Fruit fly (Drosophila melanogaster) whole organism, embryonic: ENCODE measurements around the gene CG1840.

ENCODE experiments used
- B-H2 ChIP-seq: fragments of 200-800 bp; sonication (Bioruptor generic); optimal IDR thresholded peaks from 2 replicates; lab custom pipeline; 2018; ENCODE audit warnings: missing biosample characterization, mild to moderate bottlenecking, missing genetic modification characterization
- CG10274 ChIP-seq: fragments of 200-800 bp; sonication (Bioruptor generic); optimal IDR thresholded peaks from 3 replicates; lab custom pipeline; 2017; ENCODE audit warnings: missing biosample characterization, mild to moderate bottlenecking, missing genetic modification characterization
- CG12104 ChIP-seq: fragments of 200-800 bp; sonication (Bioruptor generic); optimal IDR thresholded peaks from 3 replicates; lab custom pipeline; 2016; ENCODE audit warnings: missing biosample characterization, missing genetic modification characterization
- CG13123 ChIP-seq: fragments of 200-800 bp; sonication (Bioruptor generic); optimal IDR thresholded peaks from 2 replicates; lab custom pipeline; 2016; ENCODE audit warnings: missing biosample characterization, missing genetic modification characterization
- CG13287 ChIP-seq: fragments of 200-800 bp; sonication (Bioruptor generic); IDR thresholded peaks from 2 replicates; pipeline ENCODE4 v1.3.6; 2022; ENCODE audit warnings: missing biosample characterization, missing genetic modification characterization; ENCODE audit not compliant: partially characterized antibody
- CG13424 ChIP-seq: fragments of 200-800 bp; sonication (Bioruptor generic); optimal IDR thresholded peaks from 2 replicates; lab custom pipeline; 2019; ENCODE audit warnings: missing biosample characterization, mild to moderate bottlenecking, missing genetic modification characterization, moderate library complexity
- CG1602 ChIP-seq: fragments of 200-800 bp; sonication (Bioruptor generic); optimal IDR thresholded peaks from 3 replicates; lab custom pipeline; 2016; ENCODE audit warnings: missing biosample characterization, missing genetic modification characterization
- CG16813 ChIP-seq: fragments of 200-800 bp; sonication (Bioruptor generic); IDR thresholded peaks from 3 replicates; pipeline ENCODE4 v1.3.6; 2022; ENCODE audit warnings: missing biosample characterization, missing genetic modification characterization; ENCODE audit not compliant: partially characterized antibody
- CG17186 ChIP-seq: fragments of 200-800 bp; sonication (Bioruptor generic); optimal IDR thresholded peaks from 3 replicates; lab custom pipeline; 2017; ENCODE audit warnings: missing biosample characterization, missing genetic modification reagents, missing genetic modification characterization
- CG18599 ChIP-seq: fragments of 200-800 bp; sonication (Bioruptor generic); optimal IDR thresholded peaks from 3 replicates; lab custom pipeline; 2017; ENCODE audit warnings: missing biosample characterization, missing genetic modification characterization, mild to moderate bottlenecking, moderate library complexity, missing genetic modification reagents
- CG32767 ChIP-seq: fragments of 200-800 bp; sonication (Bioruptor generic); IDR thresholded peaks from 2 replicates; pipeline ENCODE4 v1.3.6; 2022; ENCODE audit warnings: missing biosample characterization, missing genetic modification characterization
- CG3407 ChIP-seq: fragments of 200-800 bp; sonication (Bioruptor generic); optimal IDR thresholded peaks from 2 replicates; lab custom pipeline; 2018; ENCODE audit warnings: missing biosample characterization, mild to moderate bottlenecking, missing genetic modification characterization
- CG3995 ChIP-seq: fragments of 200-800 bp; sonication (Bioruptor generic); optimal IDR thresholded peaks from 3 replicates; lab custom pipeline; 2016; ENCODE audit warnings: missing biosample characterization, missing genetic modification characterization
- CG4360 ChIP-seq: fragments of 200-800 bp; sonication (Bioruptor generic); IDR thresholded peaks from 2 replicates; pipeline ENCODE4 v1.3.6; 2022; ENCODE audit warnings: missing biosample characterization, missing genetic modification characterization
- CG6654 ChIP-seq: fragments of 200-800 bp; sonication (Bioruptor generic); optimal IDR thresholded peaks from 2 replicates; lab custom pipeline; 2017; ENCODE audit warnings: missing biosample characterization, mild to moderate bottlenecking, missing genetic modification characterization
- CG6683 ChIP-seq: fragments of 200-800 bp; sonication (Bioruptor generic); optimal IDR thresholded peaks from 2 replicates; lab custom pipeline; 2017; ENCODE audit warnings: missing biosample characterization, mild to moderate bottlenecking, missing genetic modification characterization, missing genetic modification reagents
- CG6854 ChIP-seq: fragments of 200-800 bp; sonication (Bioruptor generic); optimal IDR thresholded peaks from 3 replicates; lab custom pipeline; 2017; ENCODE audit warnings: missing biosample characterization, mild to moderate bottlenecking, missing genetic modification characterization
- CG7745 ChIP-seq: fragments of 200-800 bp; sonication (Bioruptor generic); optimal IDR thresholded peaks from 2 replicates; lab custom pipeline; 2018; ENCODE audit warnings: missing biosample characterization, mild to moderate bottlenecking, missing genetic modification characterization, moderate library complexity
- CG8388 ChIP-seq: fragments of 200-800 bp; sonication (Bioruptor generic); optimal IDR thresholded peaks from 2 replicates; lab custom pipeline; 2019; ENCODE audit warnings: missing biosample characterization, mild to moderate bottlenecking, missing genetic modification characterization, moderate library complexity
- CG9797 ChIP-seq: fragments of 200-800 bp; sonication (Bioruptor generic); optimal IDR thresholded peaks from 3 replicates; lab custom pipeline; 2018; ENCODE audit warnings: missing biosample characterization, mild to moderate bottlenecking, missing genetic modification characterization
- Camta ChIP-seq: fragments of 200-800 bp; sonication (Bioruptor generic); optimal IDR thresholded peaks from 2 replicates; lab custom pipeline; 2016; ENCODE audit warnings: missing biosample characterization, missing genetic modification characterization
- Dad ChIP-seq: fragments of 200-800 bp; sonication (Bioruptor generic); optimal IDR thresholded peaks from 3 replicates; lab custom pipeline; 2016; ENCODE audit warnings: missing biosample characterization, missing genetic modification characterization
- Doc3 ChIP-seq: fragments of 200-800 bp; sonication (Bioruptor generic); IDR thresholded peaks from 3 replicates; pipeline ENCODE4 v1.3.6; 2022; ENCODE audit warnings: missing biosample characterization, missing genetic modification characterization; ENCODE audit not compliant: partially characterized antibody
- HLH54F ChIP-seq: fragments of 200-800 bp; sonication (Bioruptor generic); optimal IDR thresholded peaks from 3 replicates; lab custom pipeline; 2016; ENCODE audit warnings: missing biosample characterization, missing genetic modification characterization
- Hr3 ChIP-seq: fragments of 200-800 bp; sonication (Bioruptor generic); optimal IDR thresholded peaks from 3 replicates; lab custom pipeline; 2016; ENCODE audit warnings: missing biosample characterization, missing genetic modification characterization
- Mrtf ChIP-seq: fragments of 200-800 bp; sonication (Bioruptor generic); IDR thresholded peaks from 3 replicates; pipeline ENCODE4 v1.3.6; 2022; ENCODE audit warnings: missing biosample characterization, missing genetic modification characterization
- Myb ChIP-seq: fragments of 200-800 bp; sonication (Bioruptor generic); optimal IDR thresholded peaks from 2 replicates; lab custom pipeline; 2016; ENCODE audit warnings: missing biosample characterization, missing genetic modification characterization
- Oli ChIP-seq: fragments of 200-800 bp; sonication (Bioruptor generic); optimal IDR thresholded peaks from 2 replicates; lab custom pipeline; 2018; ENCODE audit warnings: missing biosample characterization, mild to moderate bottlenecking, missing genetic modification characterization, moderate library complexity
- Sin3A ChIP-seq: fragments of >200 bp; optimal IDR thresholded peaks from 2 replicates; lab custom pipeline; 2018
- Sry-β ChIP-seq: fragments of 200-800 bp; sonication (Bioruptor generic); optimal IDR thresholded peaks from 2 replicates; lab custom pipeline; 2018; ENCODE audit warnings: missing biosample characterization, mild to moderate bottlenecking, missing genetic modification characterization, moderate library complexity
- Usf ChIP-seq: fragments of 200-800 bp; sonication (Bioruptor generic); optimal IDR thresholded peaks from 2 replicates; lab custom pipeline; 2017; ENCODE audit warnings: missing genotype, missing biosample characterization, missing genetic modification characterization
- ac ChIP-seq: fragments of 200-800 bp; sonication (Bioruptor generic); optimal IDR thresholded peaks from 3 replicates; lab custom pipeline; 2017; ENCODE audit warnings: missing biosample characterization, mild to moderate bottlenecking, missing genetic modification characterization
- ato ChIP-seq: fragments of 200-800 bp; sonication (Bioruptor generic); IDR thresholded peaks from 2 replicates; pipeline ENCODE4 v1.3.6; 2022; ENCODE audit warnings: missing biosample characterization, missing genetic modification characterization; ENCODE audit not compliant: partially characterized antibody
- cg ChIP-seq: fragments of 200-800 bp; sonication (Bioruptor generic); optimal IDR thresholded peaks from 3 replicates; lab custom pipeline; 2019; ENCODE audit warnings: missing biosample characterization, mild to moderate bottlenecking, missing genetic modification characterization, moderate library complexity
- danr ChIP-seq: fragments of 200-800 bp; sonication (Bioruptor generic); IDR thresholded peaks from 2 replicates; pipeline ENCODE4 v1.3.6; 2022; ENCODE audit warnings: missing biosample characterization, missing genetic modification characterization
- dysf ChIP-seq: fragments of 200-800 bp; sonication (Bioruptor generic); IDR thresholded peaks from 3 replicates; pipeline ENCODE4 v1.3.6; 2022; ENCODE audit warnings: missing biosample characterization, missing genetic modification characterization
- fru ChIP-seq: fragments of >200 bp; optimal IDR thresholded peaks from 2 replicates; lab custom pipeline; 2017
- gcm ChIP-seq: fragments of 200-800 bp; sonication (Bioruptor generic); optimal IDR thresholded peaks from 2 replicates; lab custom pipeline; 2019; ENCODE audit warnings: missing biosample characterization, mild to moderate bottlenecking, missing genetic modification characterization, moderate library complexity
- jigr1 ChIP-seq: fragments of 200-800 bp; sonication (Bioruptor generic); IDR thresholded peaks from 3 replicates; pipeline ENCODE4 v1.3.6; 2022; ENCODE audit warnings: missing biosample characterization, missing genetic modification characterization
- kni ChIP-seq: fragments of 200-800 bp; sonication (Bioruptor generic); optimal IDR thresholded peaks from 3 replicates; lab custom pipeline; 2017; ENCODE audit warnings: mild to moderate bottlenecking, missing biosample characterization, missing genetic modification reagents, missing genetic modification characterization
- prd ChIP-seq, 3 experiments: fragments of >200 bp in 2 of 3; fragments of 200-800 bp in 1 of 3; sonication (Bioruptor generic) in 1 of 3; optimal IDR thresholded peaks in 2 of 3; IDR thresholded peaks in 1 of 3; 2 replicates in 2 of 3; 3 replicates in 1 of 3; pipeline versions ENCODE4 v1.3.6 to Lab custom; 2017 to 2022; ENCODE audit warnings: missing biosample characterization in 1 of 3, missing genetic modification characterization in 1 of 3
- ranshi ChIP-seq: fragments of 200-800 bp; sonication (Bioruptor generic); IDR thresholded peaks from 2 replicates; pipeline ENCODE4 v1.3.6; 2022; ENCODE audit warnings: missing biosample characterization, missing genetic modification characterization
- repo ChIP-seq: fragments of 200-800 bp; sonication (Bioruptor generic); optimal IDR thresholded peaks from 2 replicates; lab custom pipeline; 2016; ENCODE audit warnings: missing biosample characterization, missing genetic modification characterization
- row ChIP-seq: fragments of 200-800 bp; sonication (Bioruptor generic); IDR thresholded peaks from 3 replicates; pipeline ENCODE4 v1.3.6; 2022; ENCODE audit warnings: missing biosample characterization, missing genetic modification characterization
- run ChIP-seq: fragments of 200-800 bp; sonication (Bioruptor generic); optimal IDR thresholded peaks from 3 replicates; lab custom pipeline; 2018; ENCODE audit warnings: missing biosample characterization, mild to moderate bottlenecking, missing genetic modification characterization
- salm ChIP-seq: fragments of 200-800 bp; sonication (Bioruptor generic); optimal IDR thresholded peaks from 2 replicates; lab custom pipeline; 2018; ENCODE audit warnings: missing biosample characterization, mild to moderate bottlenecking, missing genetic modification characterization
- scrt ChIP-seq: fragments of 200-800 bp; sonication (Bioruptor generic); optimal IDR thresholded peaks from 2 replicates; lab custom pipeline; 2018; ENCODE audit warnings: missing biosample characterization, mild to moderate bottlenecking, missing genetic modification characterization, moderate library complexity
- sd ChIP-seq: fragments of 200-800 bp; sonication (Bioruptor generic); optimal IDR thresholded peaks from 3 replicates; lab custom pipeline; 2018; ENCODE audit warnings: missing biosample characterization, mild to moderate bottlenecking, missing genetic modification characterization, moderate library complexity
- sna ChIP-seq: fragments of 200-800 bp; sonication (Bioruptor generic); IDR thresholded peaks from 2 replicates; pipeline ENCODE4 v1.3.6; 2022; ENCODE audit warnings: missing biosample characterization, missing genetic modification characterization; ENCODE audit not compliant: partially characterized antibody
- sqz ChIP-seq: fragments of 200-800 bp; sonication (Bioruptor generic); optimal IDR thresholded peaks from 3 replicates; lab custom pipeline; 2018; ENCODE audit warnings: missing biosample characterization, mild to moderate bottlenecking, missing genetic modification characterization
- wdn ChIP-seq: fragments of 200-800 bp; sonication (Bioruptor generic); IDR thresholded peaks from 2 replicates; pipeline ENCODE4 v1.3.6; 2022; ENCODE audit warnings: missing biosample characterization, missing genetic modification characterization
- wek ChIP-seq: fragments of 200-800 bp; sonication (Bioruptor generic); optimal IDR thresholded peaks from 3 replicates; lab custom pipeline; 2018; ENCODE audit warnings: missing biosample characterization, mild to moderate bottlenecking, missing genetic modification characterization, moderate library complexity

Gene CG1840

DNA sequence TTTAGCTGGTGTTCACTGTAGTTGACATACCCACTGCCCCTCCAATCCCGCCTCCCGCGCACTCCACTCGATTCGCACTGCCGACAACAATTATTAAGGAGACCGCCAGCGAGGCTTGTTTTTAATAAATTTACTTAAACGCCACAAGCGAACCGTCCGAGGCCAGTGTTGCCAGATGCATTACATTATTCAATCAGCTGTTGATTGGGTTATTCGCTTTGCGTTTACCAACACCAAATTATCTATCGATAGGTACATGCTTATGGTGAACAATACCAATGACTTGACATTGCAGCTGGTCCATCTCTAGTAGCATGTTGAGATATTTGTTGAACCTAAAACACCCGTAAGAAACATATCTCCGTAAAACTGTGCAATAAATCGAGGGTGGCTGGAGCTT is 1.2 kb upstream of the CG1840 start, which contains the start of the genes CG10353 and SelG (continued):
- TF ChIP-seq kni (GFP tag; lab: Kevin White, UChicago): no peak
- peak; percentile 74; the same call in 2 of the 3 replicates for TF ChIP-seq Doc3
- no peak for TF ChIP-seq CG6654 (GFP tag; lab: Kevin White, UChicago)
- no peak for TF ChIP-seq Mrtf (GFP tag; lab: Robert Waterston, UW)
- TF ChIP-seq Camta (GFP tag; lab: Kevin White, UChicago): peak; percentile 41
- peak; percentile 76 for TF ChIP-seq CG3995 (GFP tag; lab: Kevin White, UChicago)
- peak; percentile 79 for TF ChIP-seq CG16813 (GFP tag; lab: Robert Waterston, UW)
- TF ChIP-seq prd (optimal IDR thresholded peaks at IDR 0.05; lab: Kevin White, UChicago): no peak
- TF ChIP-seq prd (GFP tag; IDR thresholded peaks at IDR 0.05; lab: Robert Waterston, UW): 0 out of 3 replicates have a peak, but pooled peaks have one; percentile 12
- peak; percentile 80 for TF ChIP-seq ato (GFP tag; lab: Robert Waterston, UW)
- TF ChIP-seq CG9797: peak; percentile 29
- TF ChIP-seq CG6854 (GFP tag; lab: Kevin White, UChicago): no peak
- TF ChIP-seq CG6683 (GFP tag; lab: Kevin White, UChicago): no peak
- TF ChIP-seq CG10274 (GFP tag; lab: Kevin White, UChicago): no peak
- peak; percentile 87 for TF ChIP-seq B-H2 (GFP tag; lab: Kevin White, UChicago)
- peak; percentile 58 for TF ChIP-seq row (GFP tag; lab: Robert Waterston, UW)
- no peak for TF ChIP-seq CG13123 (GFP tag; lab: Kevin White, UChicago)
- no peak for TF ChIP-seq danr (GFP tag; lab: Robert Waterston, UW)
- no peak for TF ChIP-seq run
- no peak for TF ChIP-seq Oli (tag; lab: Kevin White, UChicago)
- no peak for TF ChIP-seq CG7745 (tag; lab: Kevin White, UChicago)
- TF ChIP-seq CG13424 (tag; lab: Kevin White, UChicago): peak; percentile 13
- no peak for TF ChIP-seq dysf (GFP tag; lab: Robert Waterston, UW)
- TF ChIP-seq CG17186 (GFP tag; lab: Kevin White, UChicago): peak; percentile 17
- TF ChIP-seq Myb (GFP tag; lab: Kevin White, UChicago): peak; percentile 59
- 0 out of 2 replicates have a peak, but pooled peaks have one; percentile 29 for TF ChIP-seq wdn (GFP tag; lab: Robert Waterston, UW)
- peak; percentile 54 for TF ChIP-seq wek (GFP tag; lab: Kevin White, UChicago)
- TF ChIP-seq sna: peak; percentile 76
- TF ChIP-seq repo (GFP tag; lab: Kevin White, UChicago): peak; percentile 38
- no peak for TF ChIP-seq CG12104
- TF ChIP-seq CG32767: no peak
- TF ChIP-seq sd (tag; lab: Kevin White, UChicago): peak; percentile 58
- no peak for TF ChIP-seq ac
- peak; percentile 21 for TF ChIP-seq sqz
- TF ChIP-seq scrt: peak; percentile 23
- TF ChIP-seq CG13287 (GFP tag; lab: Robert Waterston, UW): peak; percentile 90
- TF ChIP-seq CG4360 (GFP tag; lab: Robert Waterston, UW): no peak
- no peak for TF ChIP-seq gcm
- peak; percentile 11 for TF ChIP-seq Hr3
- no peak for TF ChIP-seq CG1602 (GFP tag; lab: Kevin White, UChicago)

DNA sequence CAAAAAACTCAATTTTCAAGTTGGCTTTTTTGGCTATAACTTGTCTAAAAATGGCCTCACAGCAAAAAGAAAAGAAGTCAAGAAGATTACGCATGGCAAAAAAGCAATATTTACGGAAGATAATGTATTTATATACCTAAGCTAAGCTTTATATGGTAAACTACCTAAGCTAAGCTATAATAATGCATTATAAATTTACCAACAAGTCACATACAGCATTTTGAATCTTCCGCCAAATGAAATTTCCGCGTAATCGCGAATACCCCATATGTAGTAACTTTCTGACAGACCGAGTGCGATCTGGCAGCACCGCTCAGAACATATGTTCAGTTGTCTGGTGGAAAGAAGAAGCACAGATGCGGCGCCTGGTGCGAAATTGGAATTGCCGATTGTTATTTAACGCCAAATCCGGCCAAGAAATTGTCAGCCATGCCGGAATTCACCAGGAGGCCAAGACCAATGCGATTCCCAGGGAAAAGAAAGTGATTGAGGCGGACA is 3.6 kb downstream of the CG1840 start, which contains the start of gene sicily:
Gene sicily, plus strand, starts transcription at position 51 of the 498 bp plus-strand sequence.
- TF ChIP-seq salm (tag; lab: Kevin White, UChicago) (no peak), CG18599 (GFP tag; lab: Kevin White, UChicago) (no peak), ranshi (GFP tag; lab: Robert Waterston, UW) (no peak), HLH54F (GFP tag; lab: Kevin White, UChicago) (no peak), CG3407 (GFP tag; lab: Kevin White, UChicago) (no peak), fru (lab: Kevin White, UChicago) (no peak), cg (GFP tag; lab: Kevin White, UChicago) (no peak), Usf (GFP tag; lab: Kevin White, UChicago) (no peak), Dad (no peak), Sry-β (GFP tag; lab: Kevin White, UChicago) (peak; percentile 29), CG8388 (no peak), Sin3A (peak; percentile 5), jigr1 (GFP tag; lab: Robert Waterston, UW) (no peak)
